Fruit fly (Drosophila melanogaster) whole organism, embryonic: Measurements from ENCODE around the gene Snx17.

Experiments
- ATbp ChIP-seq: fragments of 200-800 bp; sonication (Bioruptor generic); optimal IDR thresholded peaks from 2 replicates; lab custom pipeline; 2017; ENCODE audit warnings: missing biosample characterization, mild to moderate bottlenecking, missing genetic modification characterization, missing genetic modification reagents
- B-H2 ChIP-seq: fragments of 200-800 bp; sonication (Bioruptor generic); optimal IDR thresholded peaks from 2 replicates; lab custom pipeline; 2018; ENCODE audit warnings: missing biosample characterization, mild to moderate bottlenecking, missing genetic modification characterization
- CG1024 ChIP-seq: fragments of 200-800 bp; sonication (Bioruptor generic); IDR thresholded peaks from 2 replicates; pipeline ENCODE4 v1.3.6; 2022; ENCODE audit warnings: missing biosample characterization, missing genetic modification characterization
- CG10366 ChIP-seq: fragments of 200-800 bp; sonication (Bioruptor generic); IDR thresholded peaks from 2 replicates; pipeline ENCODE4 v1.3.6; 2022; ENCODE audit warnings: missing biosample characterization, missing genetic modification characterization
- CG10543 ChIP-seq: fragments of 200-800 bp; sonication (Bioruptor generic); optimal IDR thresholded peaks from 3 replicates; lab custom pipeline; 2017; ENCODE audit warnings: missing biosample characterization, mild to moderate bottlenecking, missing genetic modification characterization, moderate library complexity
- CG12155 ChIP-seq: fragments of 200-800 bp; sonication (Bioruptor generic); optimal IDR thresholded peaks from 3 replicates; lab custom pipeline; 2016; ENCODE audit warnings: missing biosample characterization, missing genetic modification characterization
- CG12659 ChIP-seq: fragments of 200-800 bp; sonication (Bioruptor generic); optimal IDR thresholded peaks from 3 replicates; lab custom pipeline; 2017; ENCODE audit warnings: mild to moderate bottlenecking, missing biosample characterization, missing genetic modification reagents, missing genetic modification characterization
- CG12744 ChIP-seq: fragments of 200-800 bp; sonication (Bioruptor generic); optimal IDR thresholded peaks from 2 replicates; lab custom pipeline; 2016; ENCODE audit warnings: missing biosample characterization, missing genetic modification characterization
- CG13775 ChIP-seq: fragments of 200-800 bp; sonication (Bioruptor generic); optimal IDR thresholded peaks from 3 replicates; lab custom pipeline; 2017; ENCODE audit warnings: missing biosample characterization, mild to moderate bottlenecking, missing genetic modification characterization
- CG17328 ChIP-seq: fragments of 200-800 bp; sonication (Bioruptor generic); IDR thresholded peaks from 2 replicates; pipeline ENCODE4 v1.3.6; 2022; ENCODE audit warnings: missing biosample characterization, missing genetic modification characterization
- CG18262 ChIP-seq: fragments of 200-800 bp; optimal IDR thresholded peaks from 3 replicates; lab custom pipeline; 2019; ENCODE audit warnings: missing biosample characterization, mild to moderate bottlenecking, missing genetic modification characterization, moderate library complexity
- CG3163 ChIP-seq: fragments of 200-800 bp; sonication (Bioruptor generic); optimal IDR thresholded peaks from 3 replicates; lab custom pipeline; 2016; ENCODE audit warnings: missing biosample characterization, missing genetic modification characterization
- CG42726 ChIP-seq: fragments of 200-800 bp; sonication (Bioruptor generic); IDR thresholded peaks from 2 replicates; pipeline ENCODE4 v1.3.6; 2022; ENCODE audit warnings: missing biosample characterization, missing genetic modification characterization; ENCODE audit not compliant: partially characterized antibody
- CG4328 ChIP-seq: fragments of 200-800 bp; sonication (Bioruptor generic); optimal IDR thresholded peaks from 3 replicates; lab custom pipeline; 2017; ENCODE audit warnings: missing biosample characterization, missing genetic modification reagents, missing genetic modification characterization
- CG4617 ChIP-seq: fragments of 200-800 bp; sonication (Bioruptor generic); optimal IDR thresholded peaks from 3 replicates; lab custom pipeline; 2016; ENCODE audit warnings: missing biosample characterization, missing genetic modification characterization, borderline replicate concordance
- CG5245 ChIP-seq: fragments of 200-800 bp; sonication (Bioruptor generic); optimal IDR thresholded peaks from 3 replicates; lab custom pipeline; 2016; ENCODE audit warnings: missing biosample characterization, missing genetic modification characterization
- CG8290 ChIP-seq, 3 experiments: fragments of 200-800 bp; sonication (Bioruptor generic); optimal IDR thresholded peaks; 2 replicates each; lab custom pipeline; 2016 to 2019; ENCODE audit warnings: missing biosample characterization in 3 of 3, missing genetic modification characterization in 3 of 3, mild to moderate bottlenecking in 2 of 3, moderate library complexity in 1 of 3
- CG9215 ChIP-seq: fragments of 200-800 bp; sonication (Bioruptor generic); IDR thresholded peaks from 2 replicates; pipeline ENCODE4 v1.3.6; 2022; ENCODE audit warnings: missing biosample characterization, missing genetic modification characterization
- CG9609 ChIP-seq: fragments of 200-800 bp; sonication (Bioruptor generic); optimal IDR thresholded peaks from 3 replicates; lab custom pipeline; 2016; ENCODE audit warnings: missing biosample characterization, missing genetic modification characterization
- CTCF ChIP-seq: fragments of 200-800 bp; sonication (Bioruptor generic); optimal IDR thresholded peaks from 2 replicates; lab custom pipeline; 2017; ENCODE audit warnings: missing biosample characterization, mild to moderate bottlenecking, missing genetic modification characterization, moderate library complexity
- E2f2 ChIP-seq: fragments of 200-800 bp; sonication (Bioruptor generic); IDR thresholded peaks from 2 replicates; pipeline ENCODE4 v1.3.6; 2022; ENCODE audit warnings: missing biosample characterization, missing genetic modification characterization
- Ets65A ChIP-seq: fragments of 200-800 bp; sonication (Bioruptor generic); peaks from one replicate; lab custom pipeline; 2016; ENCODE audit warnings: missing biosample characterization, missing genetic modification characterization
- Fer3 ChIP-seq: fragments of 200-800 bp; sonication (Bioruptor generic); optimal IDR thresholded peaks from 2 replicates; lab custom pipeline; 2018; ENCODE audit warnings: missing biosample characterization, mild to moderate bottlenecking, missing genetic modification characterization, moderate library complexity
- HLHmδ ChIP-seq: fragments of 200-800 bp; sonication (Bioruptor generic); optimal IDR thresholded peaks from 2 replicates; lab custom pipeline; 2018; ENCODE audit warnings: missing biosample characterization, mild to moderate bottlenecking, missing genetic modification characterization, moderate library complexity
- HmgZ ChIP-seq: fragments of 200-800 bp; sonication (Bioruptor generic); optimal IDR thresholded peaks from 2 replicates; lab custom pipeline; 2018; ENCODE audit warnings: missing biosample characterization, mild to moderate bottlenecking, missing genetic modification characterization
- Jarid2 ChIP-seq: fragments of 200-800 bp; sonication (Bioruptor generic); optimal IDR thresholded peaks from 3 replicates; lab custom pipeline; 2017; ENCODE audit warnings: mild to moderate bottlenecking, missing biosample characterization, missing genetic modification reagents, missing genetic modification characterization
- Max ChIP-seq: fragments of 200-800 bp; sonication (Bioruptor generic); optimal IDR thresholded peaks from 2 replicates; lab custom pipeline; 2016; ENCODE audit warnings: missing biosample characterization, mild to moderate bottlenecking, missing genetic modification characterization
- Nf-YA ChIP-seq: fragments of 200-800 bp; sonication (Bioruptor generic); IDR thresholded peaks from 2 replicates; pipeline ENCODE4 v1.3.6; 2022; ENCODE audit warnings: missing biosample characterization, missing genetic modification characterization
- NfI ChIP-seq: fragments of 200-800 bp; sonication (Bioruptor generic); optimal IDR thresholded peaks from 3 replicates; lab custom pipeline; 2018; ENCODE audit warnings: missing biosample characterization, mild to moderate bottlenecking, missing genetic modification characterization, moderate library complexity
- Ptx1 ChIP-seq: fragments of 200-800 bp; sonication (Bioruptor generic); IDR thresholded peaks from 2 replicates; pipeline ENCODE4 v1.3.6; 2022; ENCODE audit warnings: missing biosample characterization, missing genetic modification characterization
- Sry-δ ChIP-seq: fragments of 200-800 bp; sonication (Bioruptor generic); optimal IDR thresholded peaks from 2 replicates; lab custom pipeline; 2016; ENCODE audit warnings: missing biosample characterization, missing genetic modification characterization
- Xrp1 ChIP-seq: fragments of 200-800 bp; sonication (Bioruptor generic); IDR thresholded peaks from 2 replicates; pipeline ENCODE4 v1.3.6; 2022; ENCODE audit warnings: missing biosample characterization, missing genetic modification characterization
- amos ChIP-seq: fragments of 200-800 bp; sonication (Bioruptor generic); IDR thresholded peaks from 2 replicates; pipeline ENCODE4 v1.3.6; 2022; ENCODE audit warnings: missing biosample characterization, missing genetic modification characterization; ENCODE audit not compliant: partially characterized antibody
- ash1 ChIP-seq: fragments of 200-800 bp; sonication (Bioruptor generic); optimal IDR thresholded peaks from 2 replicates; lab custom pipeline; 2018; ENCODE audit warnings: missing biosample characterization, mild to moderate bottlenecking, missing genetic modification characterization
- caup ChIP-seq: fragments of 200-800 bp; sonication (Bioruptor generic); optimal IDR thresholded peaks from 3 replicates; lab custom pipeline; 2017; ENCODE audit warnings: missing biosample characterization, mild to moderate bottlenecking, missing genetic modification characterization, moderate library complexity; ENCODE audit not compliant: severe bottlenecking
- chm ChIP-seq: fragments of 200-800 bp; sonication (Bioruptor generic); IDR thresholded peaks from 2 replicates; pipeline ENCODE4 v1.3.6; 2022; ENCODE audit warnings: missing biosample characterization, missing genetic modification characterization
- hbn ChIP-seq: fragments of 200-800 bp; sonication (Bioruptor generic); IDR thresholded peaks from 2 replicates; pipeline ENCODE4 v1.3.6; 2022; ENCODE audit warnings: missing biosample characterization, missing genetic modification characterization; ENCODE audit not compliant: partially characterized antibody
- inv ChIP-seq: fragments of 200-800 bp; sonication (Bioruptor generic); IDR thresholded peaks from 2 replicates; pipeline ENCODE4 v1.3.6; 2022; ENCODE audit warnings: missing biosample characterization, missing genetic modification characterization; ENCODE audit not compliant: partially characterized antibody
- knrl ChIP-seq: fragments of 200-800 bp; sonication (Bioruptor generic); IDR thresholded peaks from 3 replicates; pipeline ENCODE4 v1.3.6; 2022; ENCODE audit warnings: missing biosample characterization, missing genetic modification characterization; ENCODE audit not compliant: partially characterized antibody
- mirr ChIP-seq: fragments of 200-800 bp; sonication (Bioruptor generic); optimal IDR thresholded peaks from 3 replicates; lab custom pipeline; 2018; ENCODE audit warnings: missing biosample characterization, mild to moderate bottlenecking, missing genetic modification characterization
- oc ChIP-seq: fragments of 200-800 bp; sonication (Bioruptor generic); optimal IDR thresholded peaks from 2 replicates; lab custom pipeline; 2018; ENCODE audit warnings: missing biosample characterization, mild to moderate bottlenecking, missing genetic modification characterization, moderate library complexity
- p53 ChIP-seq: fragments of 200-800 bp; sonication (Bioruptor generic); optimal IDR thresholded peaks from 2 replicates; lab custom pipeline; 2016; ENCODE audit warnings: missing biosample characterization, missing genetic modification characterization
- run ChIP-seq: fragments of 200-800 bp; sonication (Bioruptor generic); optimal IDR thresholded peaks from 3 replicates; lab custom pipeline; 2018; ENCODE audit warnings: missing biosample characterization, mild to moderate bottlenecking, missing genetic modification characterization
- sens ChIP-seq: fragments of 200-800 bp; sonication (Bioruptor generic); peaks from one replicate; lab custom pipeline; 2016; ENCODE audit warnings: missing biosample characterization, missing genetic modification characterization
- sim ChIP-seq: fragments of 200-800 bp; sonication (Bioruptor generic); IDR thresholded peaks from 2 replicates; pipeline ENCODE4 v1.3.6; 2022; ENCODE audit warnings: missing biosample characterization, missing genetic modification characterization
- sima ChIP-seq: fragments of 200-800 bp; sonication (Bioruptor generic); optimal IDR thresholded peaks from 2 replicates; lab custom pipeline; 2016; ENCODE audit warnings: missing biosample characterization, missing genetic modification characterization
- unc-4 ChIP-seq: fragments of 200-800 bp; sonication (Bioruptor generic); IDR thresholded peaks from 2 replicates; pipeline ENCODE4 v1.3.6; 2022; ENCODE audit warnings: missing biosample characterization, missing genetic modification characterization; ENCODE audit not compliant: partially characterized antibody
- vvl ChIP-seq: fragments of 200-800 bp; sonication (Bioruptor generic); IDR thresholded peaks from 2 replicates; pipeline ENCODE4 v1.3.6; 2022; ENCODE audit warnings: missing biosample characterization, missing genetic modification characterization
- zfh2 ChIP-seq: fragments of 200-800 bp; sonication (Bioruptor generic); optimal IDR thresholded peaks from 2 replicates; lab custom pipeline; 2016; ENCODE audit warnings: missing biosample characterization, missing genetic modification characterization

The Snx17 gene

DNA sequence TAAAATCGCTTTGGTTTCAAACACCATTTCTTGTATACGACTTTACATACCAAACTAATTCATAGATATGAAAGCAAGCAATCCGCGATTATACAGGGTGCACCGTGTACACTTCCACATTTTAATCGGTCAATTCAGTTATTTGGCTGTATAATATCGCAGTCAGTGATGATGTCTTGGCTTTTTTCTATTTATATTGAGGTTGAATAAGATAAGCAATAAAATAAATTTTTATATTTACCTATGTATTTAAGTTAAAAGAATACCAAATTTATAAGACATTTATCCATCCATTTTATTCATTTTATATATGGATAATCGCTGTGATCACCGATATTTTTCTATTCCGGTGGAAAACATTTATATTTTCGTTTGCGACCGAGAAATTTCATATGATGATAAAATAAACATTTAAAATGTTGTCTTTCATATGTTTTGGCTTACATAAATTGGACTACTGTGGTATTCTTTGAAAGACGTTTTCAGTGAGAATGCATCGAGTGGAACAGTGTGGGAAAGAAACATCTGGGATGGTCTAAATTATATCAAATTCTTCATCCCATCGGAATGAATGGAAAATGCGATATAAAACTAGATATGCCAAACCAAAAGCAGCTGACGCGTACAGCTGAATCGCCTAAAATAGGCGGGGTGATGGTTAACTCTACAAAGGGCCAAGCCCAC is 20.1 kb upstream of the Snx17 start, which contains the start of gene CG5708 (continued):
- TF ChIP-seq CG42726: peak; percentile 54; the same call in 1 of the 2 replicates
- no peak for TF ChIP-seq oc (tag; lab: Kevin White, UChicago)
- no peak for TF ChIP-seq CG5245 (GFP tag; lab: Kevin White, UChicago)
- peak; percentile 37 for TF ChIP-seq CG18262
- no peak for TF ChIP-seq run (tag; lab: Kevin White, UChicago)
- peak; percentile 13 for TF ChIP-seq Ets65A (GFP tag; lab: Kevin White, UChicago)
- TF ChIP-seq CG13775 (GFP tag; lab: Kevin White, UChicago): peak; percentile 17
- TF ChIP-seq sens (GFP tag; lab: Kevin White, UChicago): peak; percentile 35
- TF ChIP-seq CG12659 (GFP tag; lab: Kevin White, UChicago): peak; percentile 70
- TF ChIP-seq ash1 (GFP tag; lab: Kevin White, UChicago): no peak
- TF ChIP-seq mirr: no peak
- peak; percentile 58; the same call in 1 of the 2 replicates for TF ChIP-seq CG10366 (GFP tag; lab: Robert Waterston, UW)
- peak; percentile 73 for TF ChIP-seq CG4617 (GFP tag; lab: Kevin White, UChicago)
- TF ChIP-seq CG4328: no peak
- no peak for TF ChIP-seq ATbp
- no peak for TF ChIP-seq HLHmδ (GFP tag; lab: Kevin White, UChicago)
- TF ChIP-seq CG8290 (GFP tag; optimal IDR thresholded peaks at IDR 0.05; lab: Kevin White, UChicago): peak; percentile 62
- TF ChIP-seq CG8290 (tag; optimal IDR thresholded peaks at IDR 0.05; lab: Kevin White, UChicago): peak; percentile 34 to 67
- TF ChIP-seq Ptx1 (GFP tag; lab: Robert Waterston, UW): no peak
- TF ChIP-seq CG3163 (GFP tag; lab: Kevin White, UChicago): no peak
- TF ChIP-seq inv (GFP tag; lab: Robert Waterston, UW): peak; percentile 57; the same call in 1 of the 2 replicates
- TF ChIP-seq vvl (GFP tag; lab: Robert Waterston, UW): 0 out of 2 replicates have a peak, but pooled peaks have one; percentile 42
- TF ChIP-seq zfh2 (GFP tag; lab: Kevin White, UChicago): peak; percentile 2
- peak; percentile 36 for TF ChIP-seq Sry-δ (GFP tag; lab: Kevin White, UChicago)
- no peak for TF ChIP-seq CG9609 (GFP tag; lab: Kevin White, UChicago)
- no peak for TF ChIP-seq Jarid2 (GFP tag; lab: Kevin White, UChicago)
- TF ChIP-seq CTCF: no peak
- peak; percentile 1 for TF ChIP-seq caup (GFP tag; lab: Kevin White, UChicago)
- TF ChIP-seq hbn (GFP tag; lab: Robert Waterston, UW): peak; percentile 30; the same call in 1 of the 2 replicates
- no peak for TF ChIP-seq Xrp1 (GFP tag; lab: Robert Waterston, UW)
- no peak for TF ChIP-seq Nf-YA (GFP tag; lab: Robert Waterston, UW)
- no peak for TF ChIP-seq CG17328 (GFP tag; lab: Robert Waterston, UW)
- TF ChIP-seq HmgZ: peak; percentile 42
- TF ChIP-seq NfI (GFP tag; lab: Kevin White, UChicago): peak; percentile 33
- TF ChIP-seq p53 (GFP tag; lab: Kevin White, UChicago): no peak
- TF ChIP-seq CG10543 (GFP tag; lab: Kevin White, UChicago): no peak
- no peak for TF ChIP-seq Max (GFP tag; lab: Kevin White, UChicago)
- no peak for TF ChIP-seq CG12155 (GFP tag; lab: Kevin White, UChicago)
- peak; percentile 35 for TF ChIP-seq B-H2
- no peak for TF ChIP-seq sim (GFP tag; lab: Robert Waterston, UW)
- TF ChIP-seq CG9215 (GFP tag; lab: Robert Waterston, UW): no peak
- no peak for TF ChIP-seq CG12744 (GFP tag; lab: Kevin White, UChicago)
- no peak for TF ChIP-seq Fer3 (tag; lab: Kevin White, UChicago)
- TF ChIP-seq knrl (GFP tag; lab: Robert Waterston, UW): peak; percentile 50; the same call in 2 of the 3 replicates
- peak; percentile 68; the same call in 1 of the 2 replicates for TF ChIP-seq amos (GFP tag; lab: Robert Waterston, UW)
- TF ChIP-seq E2f2 (GFP tag; lab: Robert Waterston, UW): no peak
- TF ChIP-seq chm (GFP tag; lab: Robert Waterston, UW): no peak
- TF ChIP-seq sima: no peak
- peak; percentile 96 for TF ChIP-seq CG1024
- peak; percentile 47; the same call in 1 of the 2 replicates for TF ChIP-seq unc-4 (GFP tag; lab: Robert Waterston, UW)
